Worm (Caenorhabditis elegans) whole organism, L2 larva: ENCODE results near the gene D1053.2.

Source experiments
- C34F6.9 ChIP-seq: fragments of 150-350 bp; optimal IDR thresholded peaks from 2 replicates; lab custom pipeline; 2014; ENCODE audit warnings: missing biosample characterization, missing genetic modification characterization
- F13H6.1 ChIP-seq: sonication (generic microtip); optimal IDR thresholded peaks from 2 replicates; lab custom pipeline; 2016; ENCODE audit warnings: missing genetic modification characterization, missing compliant biosample characterization
- R02D3.7 ChIP-seq: fragments of 150-350 bp; optimal IDR thresholded peaks from 2 replicates; lab custom pipeline; 2014; ENCODE audit warnings: missing biosample characterization, missing genetic modification characterization
- ZK546.5 ChIP-seq: sonication (generic microtip); optimal IDR thresholded peaks from 2 replicates; lab custom pipeline; 2017; ENCODE audit warnings: missing biosample characterization, missing genetic modification characterization
- aly-2 ChIP-seq: fragments of 150-350 bp; optimal IDR thresholded peaks from 2 replicates; lab custom pipeline; 2014; ENCODE audit warnings: missing biosample characterization, missing genetic modification characterization
- ama-1 ChIP-seq: fragments of 150-350 bp; optimal IDR thresholded peaks from 2 replicates; lab custom pipeline; 2018; ENCODE audit warnings: inconsistent platforms
- blmp-1 ChIP-seq: sonication (generic microtip); optimal IDR thresholded peaks from 2 replicates; lab custom pipeline; 2017; ENCODE audit warnings: missing genetic modification characterization, mild to moderate bottlenecking, missing compliant biosample characterization, antibody characterized with exemption, moderate library complexity; ENCODE audit not compliant: insufficient read depth
- ceh-16 ChIP-seq: fragments of 150-350 bp; optimal IDR thresholded peaks from 2 replicates; lab custom pipeline; 2014; ENCODE audit warnings: missing biosample characterization, missing genetic modification characterization
- dmd-4 ChIP-seq: sonication (generic microtip); optimal IDR thresholded peaks from 2 replicates; lab custom pipeline; 2017; ENCODE audit warnings: missing biosample characterization, missing genetic modification characterization
- egl-27 ChIP-seq: sonication (generic microtip); optimal IDR thresholded peaks from 3 replicates; lab custom pipeline; 2017; ENCODE audit warnings: missing biosample characterization, missing genetic modification reagents, missing genetic modification characterization
- elt-1 ChIP-seq: fragments of 150-350 bp; optimal IDR thresholded peaks from 2 replicates; lab custom pipeline; 2014; ENCODE audit warnings: missing biosample characterization, missing genetic modification characterization
- elt-3 ChIP-seq: sonication (generic microtip); optimal IDR thresholded peaks from 2 replicates; lab custom pipeline; 2017; ENCODE audit warnings: missing biosample characterization, missing genetic modification characterization
- lin-11 ChIP-seq: fragments of 150-350 bp; sonication (generic microtip); optimal IDR thresholded peaks from 2 replicates; lab custom pipeline; 2014; ENCODE audit warnings: missing biosample characterization, missing genetic modification characterization, inconsistent platforms, mixed read lengths
- lin-13 ChIP-seq: fragments of 150-350 bp; optimal IDR thresholded peaks from 2 replicates; lab custom pipeline; 2014; ENCODE audit warnings: missing biosample characterization, missing genetic modification reagents, missing genetic modification characterization
- mab-5 ChIP-seq: fragments of 150-350 bp; optimal IDR thresholded peaks from 2 replicates; lab custom pipeline; 2014; ENCODE audit warnings: missing biosample characterization, missing genetic modification characterization
- mbf-1 ChIP-seq: sonication (generic microtip); optimal IDR thresholded peaks from 2 replicates; lab custom pipeline; 2017; ENCODE audit warnings: missing biosample characterization, missing genetic modification characterization
- mdl-1 ChIP-seq, 2 experiments: fragments of 150-350 bp in 1 of 2; sonication (generic microtip) in 1 of 2; optimal IDR thresholded peaks; 2 replicates each; lab custom pipeline; 2017; ENCODE audit warnings: missing biosample characterization in 2 of 2, missing genetic modification characterization in 2 of 2
- nhr-10 ChIP-seq: sonication (generic microtip); optimal IDR thresholded peaks from 2 replicates; lab custom pipeline; 2017; ENCODE audit warnings: missing biosample characterization, missing genetic modification characterization
- nhr-11 ChIP-seq: fragments of 150-350 bp; optimal IDR thresholded peaks from 2 replicates; lab custom pipeline; 2014; ENCODE audit warnings: missing biosample characterization, missing genetic modification characterization
- nhr-12 ChIP-seq: fragments of 150-350 bp; optimal IDR thresholded peaks from 2 replicates; lab custom pipeline; 2014; ENCODE audit warnings: missing biosample characterization, missing genetic modification characterization
- nhr-21 ChIP-seq: fragments of 150-350 bp; optimal IDR thresholded peaks from 2 replicates; lab custom pipeline; 2014; ENCODE audit warnings: missing biosample characterization, missing genetic modification characterization
- nhr-237 ChIP-seq: fragments of 150-350 bp; optimal IDR thresholded peaks from 2 replicates; lab custom pipeline; 2014; ENCODE audit warnings: missing biosample characterization, missing genetic modification characterization
- nhr-25 ChIP-seq: fragments of 150-350 bp; sonication (generic microtip); optimal IDR thresholded peaks from 3 replicates; lab custom pipeline; 2014; ENCODE audit warnings: missing biosample characterization, missing genetic modification characterization
- nhr-6 ChIP-seq: fragments of 150-350 bp; optimal IDR thresholded peaks from 2 replicates; lab custom pipeline; 2014; ENCODE audit warnings: missing biosample characterization, missing genetic modification characterization
- nhr-77 ChIP-seq: fragments of 150-350 bp; optimal IDR thresholded peaks from 2 replicates; lab custom pipeline; 2014; ENCODE audit warnings: missing biosample characterization, missing genetic modification characterization
- sem-4 ChIP-seq: fragments of 150-350 bp; optimal IDR thresholded peaks from 2 replicates; lab custom pipeline; 2014; ENCODE audit warnings: missing biosample characterization, missing genetic modification reagents, missing genetic modification characterization
- skn-1 ChIP-seq: sonication (generic microtip); optimal IDR thresholded peaks from 2 replicates; lab custom pipeline; 2017; ENCODE audit warnings: missing biosample characterization, missing genetic modification characterization
- sma-3 ChIP-seq: sonication (generic microtip); optimal IDR thresholded peaks from 2 replicates; lab custom pipeline; 2016; ENCODE audit warnings: missing genetic modification reagents, missing genetic modification characterization, missing compliant biosample characterization
- sma-9 ChIP-seq, 2 experiments: fragments of 150-350 bp in 1 of 2; sonication (generic microtip) in 1 of 2; optimal IDR thresholded peaks; 2 replicates each; lab custom pipeline; 2014 to 2016; ENCODE audit warnings: missing genetic modification characterization in 2 of 2, mild to moderate bottlenecking in 1 of 2, missing biosample characterization in 1 of 2, missing compliant biosample characterization in 1 of 2, missing genetic modification reagents in 1 of 2, moderate library complexity in 1 of 2
- unc-39 ChIP-seq: fragments of 150-350 bp; optimal IDR thresholded peaks from 2 replicates; lab custom pipeline; 2014; ENCODE audit warnings: missing biosample characterization, missing genetic modification characterization
- ztf-1 ChIP-seq: fragments of 200-800 bp; sonication (Bioruptor generic); conservative IDR thresholded peaks from 2 replicates; pipeline ENCODE4 v1.3.6; 2022; ENCODE audit warnings: missing genetic modification characterization, missing compliant biosample characterization
- ztf-11 ChIP-seq: sonication (generic microtip); optimal IDR thresholded peaks from 2 replicates; lab custom pipeline; 2017; ENCODE audit warnings: missing biosample characterization, missing genetic modification characterization
- ztf-4 ChIP-seq: fragments of 150-350 bp; optimal IDR thresholded peaks from 2 replicates; lab custom pipeline; 2014; ENCODE audit warnings: missing biosample characterization, missing genetic modification characterization

D1053.2 gene

ce11 chrX:11757666-11758065 lies 29.7 kb downstream of the D1053.2 start (continued):
- TF ChIP-seq nhr-11 (peak; percentile 2), nhr-21 (peak; percentile 35), ztf-4 (peak; percentile 29), elt-1 (no peak), ama-1 (no peak), sma-9 (GFP tag; optimal IDR thresholded peaks at IDR 0.05; lab: Kevin White, UChicago) (peak; percentile 87), sma-9 (tag; optimal IDR thresholded peaks at IDR 0.05; lab: Kevin White, UChicago) (no peak), elt-3 (tag; lab: Kevin White, UChicago) (no peak), nhr-10 (no peak), C34F6.9 (tag; lab: Kevin White, UChicago) (peak; percentile 63), sem-4 (tag; lab: Kevin White, UChicago) (peak; percentile 15)

- TF ChIP-seq nhr-12 (no peak), ZK546.5 (no peak), elt-3 (tag; lab: Kevin White, UChicago) (no peak), R02D3.7 (no peak), sma-3 (GFP tag; lab: Kevin White, UChicago) (no peak), ceh-16 (tag; lab: Kevin White, UChicago) (no peak), blmp-1 (tag; lab: Kevin White, UChicago) (no peak), lin-11 (tag; lab: Kevin White, UChicago) (no peak), F13H6.1 (tag; lab: Kevin White, UChicago) (no peak), nhr-25 (no peak), ama-1 (no peak), lin-13 (no peak), unc-39 (no peak)
- TF ChIP-seq, all 48 proteins: peak for 0
These were observed 30.9 kb downstream of the D1053.2 start, which contains the start of gene lact-7 for ce11 chrX:11758809-11759208. Gene lact-7 (plus strand): TSS chrX:11759109.

ce11 chrX:11765860-11766259 lies 37.9 kb downstream of the D1053.2 start:
- TF ChIP-seq dmd-4, result no peak
- no peak for TF ChIP-seq nhr-237 (tag; lab: Kevin White, UChicago)
- no peak for TF ChIP-seq mdl-1 (tag; optimal IDR thresholded peaks at IDR 0.05; lab: Kevin White, UChicago)
- TF ChIP-seq nhr-77 (tag; lab: Kevin White, UChicago), result no peak
- TF ChIP-seq nhr-10, result no peak
- no peak for TF ChIP-seq mab-5
- no peak for TF ChIP-seq nhr-6
- no peak for TF ChIP-seq nhr-11
- no peak for TF ChIP-seq sma-9 (GFP tag; optimal IDR thresholded peaks at IDR 0.05; lab: Kevin White, UChicago)
- TF ChIP-seq sma-9 (tag; optimal IDR thresholded peaks at IDR 0.05; lab: Kevin White, UChicago), result no peak

- TF ChIP-seq egl-27 (tag; lab: Kevin White, UChicago) (no peak), elt-3 (tag; lab: Kevin White, UChicago) (no peak), lin-13 (no peak)
These were observed 38.5 kb downstream of the D1053.2 start for ce11 chrX:11766432-11766831.

ce11 chrX:11769278-11769677 lies 41.3 kb downstream of the D1053.2 start, which contains the start of gene ttx-3:
Gene ttx-3 (minus strand): TSS chrX:11769378.
- TF ChIP-seq nhr-77 (tag; lab: Kevin White, UChicago), result no peak
- no peak for TF ChIP-seq sma-3 (GFP tag; lab: Kevin White, UChicago)
- TF ChIP-seq skn-1, result no peak
- no peak for TF ChIP-seq sma-9 (GFP tag; optimal IDR thresholded peaks at IDR 0.05; lab: Kevin White, UChicago)
- no peak for TF ChIP-seq sma-9 (tag; optimal IDR thresholded peaks at IDR 0.05; lab: Kevin White, UChicago)
- TF ChIP-seq ztf-1 (GFP tag; lab: Robert Waterston, UW), result no peak
- no peak for TF ChIP-seq ztf-11 (tag; lab: Kevin White, UChicago)
- no peak for TF ChIP-seq lin-11 (tag; lab: Kevin White, UChicago)
- TF ChIP-seq nhr-25, result no peak
- no peak for TF ChIP-seq aly-2 (tag; lab: Kevin White, UChicago)
- no peak for TF ChIP-seq mbf-1 (tag; lab: Kevin White, UChicago)
- TF ChIP-seq ceh-16 (tag; lab: Kevin White, UChicago), result no peak
- no peak for TF ChIP-seq lin-13
